Worm (Caenorhabditis elegans): ENCODE results near the gene clec-205.

ce11 chrV:1710909-1711308, 49.8 kb upstream of the clec-205 start, which contains the start of gene srw-100:
- TF ChIP-seq ama-1 (optimal IDR thresholded peaks at IDR 0.05) (no peak), nhr-237 (tag; optimal IDR thresholded peaks at IDR 0.05) (no peak), unc-62 (GFP tag; optimal IDR thresholded peaks at IDR 0.05) (no peak), nhr-11 (tag; optimal IDR thresholded peaks at IDR 0.05) (no peak), ztf-11 (tag; optimal IDR thresholded peaks at IDR 0.05) (no peak), nhr-25 (tag; optimal IDR thresholded peaks at IDR 0.05) (no peak), fkh-10 (GFP tag; optimal IDR thresholded peaks at IDR 0.05) (no peak), lin-39 (tag; optimal IDR thresholded peaks at IDR 0.05) (no peak)

All from whole organism, L3 larva.